Worm (Caenorhabditis elegans): ENCODE data around the gene srj-1.

DNA sequence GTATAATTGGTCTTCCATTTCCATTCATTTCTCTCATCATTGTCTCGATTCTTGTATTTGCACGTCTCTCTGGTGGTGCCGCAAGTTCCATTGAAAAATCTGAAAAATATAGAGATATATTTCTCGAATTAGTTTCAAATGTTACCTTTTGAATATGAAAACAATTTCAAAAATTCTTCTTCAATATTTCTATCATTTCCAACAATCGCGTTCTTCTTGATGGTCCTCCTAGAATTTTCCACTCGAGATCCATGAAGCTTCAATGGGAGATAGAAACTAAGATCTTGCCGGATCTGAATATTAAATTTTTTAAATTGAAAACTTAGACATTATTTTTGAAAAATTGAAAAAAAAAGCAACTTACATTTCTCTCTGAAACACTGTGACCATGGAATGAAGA is 46.2 kb downstream of the srj-1 start:
- no peak for TF ChIP-seq elt-3 (tag; optimal IDR thresholded peaks at IDR 0.05)
- TF ChIP-seq ama-1 (optimal IDR thresholded peaks at IDR 0.05): no peak
- TF ChIP-seq lsy-2 (tag; optimal IDR thresholded peaks at IDR 0.05): no peak
- no peak for TF ChIP-seq R02D3.7 (tag; optimal IDR thresholded peaks at IDR 0.05)
- no peak for TF ChIP-seq lin-11 (tag; optimal IDR thresholded peaks at IDR 0.05)
- no peak for TF ChIP-seq skn-1 (tag; optimal IDR thresholded peaks at IDR 0.05)
- TF ChIP-seq unc-39 (tag; optimal IDR thresholded peaks at IDR 0.05): no peak

Data from whole organism, L2 larva.